Worm (Caenorhabditis elegans): ENCODE data around the gene hlh-27.

Gene hlh-27

ce11 chrII:5577060-5577459 lies 37.0 kb upstream of the hlh-27 start:
- TF ChIP-seq jun-1 (tag; optimal IDR thresholded peaks at IDR 0.05) = peak; percentile 47
- peak; percentile 24 for TF ChIP-seq lin-39 (tag; optimal IDR thresholded peaks at IDR 0.05)
- TF ChIP-seq ceh-16 (tag; optimal IDR thresholded peaks at IDR 0.05) = no peak
- no peak for TF ChIP-seq nhr-76 (tag; optimal IDR thresholded peaks at IDR 0.05)
- TF ChIP-seq tbx-2 (tag; optimal IDR thresholded peaks at IDR 0.05) = no peak
- no peak for TF ChIP-seq mdl-1 (tag; optimal IDR thresholded peaks at IDR 0.05)
- TF ChIP-seq unc-39 (tag; optimal IDR thresholded peaks at IDR 0.05) = no peak
- TF ChIP-seq unc-62 (GFP tag; optimal IDR thresholded peaks at IDR 0.05) = no peak
- TF ChIP-seq elt-3 (tag; optimal IDR thresholded peaks at IDR 0.05) = no peak
- no peak for TF ChIP-seq sea-2 (GFP tag; optimal IDR thresholded peaks at IDR 0.05)
- no peak for TF ChIP-seq nhr-67 (tag; optimal IDR thresholded peaks at IDR 0.05)
- TF ChIP-seq nhr-28 (tag; optimal IDR thresholded peaks at IDR 0.05) = no peak
- no peak for TF ChIP-seq ztf-11 (tag; optimal IDR thresholded peaks at IDR 0.05)
- no peak for TF ChIP-seq lin-15B (tag; optimal IDR thresholded peaks at IDR 0.05)
- peak; percentile 34 for TF ChIP-seq pha-4 (tag; optimal IDR thresholded peaks at IDR 0.05)
- TF ChIP-seq nhr-11 (tag; optimal IDR thresholded peaks at IDR 0.05) = no peak
- no peak for TF ChIP-seq nhr-23 (tag; optimal IDR thresholded peaks at IDR 0.05)
- TF ChIP-seq elt-2 (tag; optimal IDR thresholded peaks at IDR 0.05) = peak; percentile 60
- TF ChIP-seq daf-12 (tag; optimal IDR thresholded peaks at IDR 0.05) = no peak
- no peak for TF ChIP-seq hmg-11 (tag; optimal IDR thresholded peaks at IDR 0.05)
- no peak for TF ChIP-seq nhr-77 (tag; optimal IDR thresholded peaks at IDR 0.05)
- TF ChIP-seq eor-1 (tag; optimal IDR thresholded peaks at IDR 0.05) = no peak
- no peak for TF ChIP-seq R02D3.7 (tag; optimal IDR thresholded peaks at IDR 0.05)
- no peak for TF ChIP-seq ama-1 (optimal IDR thresholded peaks at IDR 0.05)
- TF ChIP-seq skn-1 (tag; optimal IDR thresholded peaks at IDR 0.05) = no peak
- no peak for TF ChIP-seq ZK546.5 (tag; optimal IDR thresholded peaks at IDR 0.05)
- peak; percentile 61 for TF ChIP-seq nhr-43 (tag; optimal IDR thresholded peaks at IDR 0.05; ENCODE audit: poor library complexity, severe bottlenecking)
- no peak for TF ChIP-seq ceh-9 (tag; optimal IDR thresholded peaks at IDR 0.05)
- TF ChIP-seq nhr-25 (tag; optimal IDR thresholded peaks at IDR 0.05) = no peak
- no peak for TF ChIP-seq egl-5 (tag; optimal IDR thresholded peaks at IDR 0.05)
- no peak for TF ChIP-seq ceh-82 (tag; optimal IDR thresholded peaks at IDR 0.05)
- TF ChIP-seq fkh-10 (GFP tag; optimal IDR thresholded peaks at IDR 0.05) = no peak
- TF ChIP-seq snpc-4 (tag; optimal IDR thresholded peaks at IDR 0.05) = peak; percentile 55
- no peak for TF ChIP-seq fkh-2 (tag; optimal IDR thresholded peaks at IDR 0.05)
- TF ChIP-seq nfya-1 (tag; optimal IDR thresholded peaks at IDR 0.05; ENCODE audit: insufficient read depth) = peak; percentile 33
- TF ChIP-seq fos-1 (tag; optimal IDR thresholded peaks at IDR 0.05) = no peak
- no peak for TF ChIP-seq ztf-4 (tag; optimal IDR thresholded peaks at IDR 0.05)
- TF ChIP-seq mml-1 (tag; optimal IDR thresholded peaks at IDR 0.05) = no peak

- TF ChIP-seq nhr-43 (tag; optimal IDR thresholded peaks at IDR 0.05; ENCODE audit: poor library complexity, severe bottlenecking) (peak; percentile 13), elt-2 (tag; optimal IDR thresholded peaks at IDR 0.05) (peak; percentile 26), lsy-12 (tag; optimal IDR thresholded peaks at IDR 0.05) (no peak), lin-39 (tag; optimal IDR thresholded peaks at IDR 0.05) (no peak), egl-5 (tag; optimal IDR thresholded peaks at IDR 0.05) (no peak), nhr-76 (tag; optimal IDR thresholded peaks at IDR 0.05) (no peak)
Measured at ce11 chrII:5574925-5575324, 34.9 kb upstream of the hlh-27 start.

ce11 chrII:5572082-5572746 lies 32.2 kb upstream of the hlh-27 start:
- no peak for TF ChIP-seq lin-15B (tag; optimal IDR thresholded peaks at IDR 0.05)
- no peak for TF ChIP-seq ama-1 (optimal IDR thresholded peaks at IDR 0.05)
- no peak for TF ChIP-seq tbx-2 (tag; optimal IDR thresholded peaks at IDR 0.05)
- TF ChIP-seq sea-2 (GFP tag; optimal IDR thresholded peaks at IDR 0.05) = no peak
- no peak for TF ChIP-seq aly-2 (tag; optimal IDR thresholded peaks at IDR 0.05)
- TF ChIP-seq fos-1 (tag; optimal IDR thresholded peaks at IDR 0.05) = no peak
- peak; percentile 90 for TF ChIP-seq nhr-43 (tag; optimal IDR thresholded peaks at IDR 0.05; ENCODE audit: poor library complexity, severe bottlenecking)
- TF ChIP-seq pqm-1 (tag; optimal IDR thresholded peaks at IDR 0.05) = peak; percentile 7
- no peak for TF ChIP-seq zag-1 (tag; optimal IDR thresholded peaks at IDR 0.05)
- no peak for TF ChIP-seq elt-3 (tag; optimal IDR thresholded peaks at IDR 0.05)
- no peak for TF ChIP-seq ztf-4 (tag; optimal IDR thresholded peaks at IDR 0.05)
- no peak for TF ChIP-seq ztf-11 (tag; optimal IDR thresholded peaks at IDR 0.05)
- TF ChIP-seq fkh-2 (tag; optimal IDR thresholded peaks at IDR 0.05) = no peak
- no peak for TF ChIP-seq nhr-25 (tag; optimal IDR thresholded peaks at IDR 0.05)
- TF ChIP-seq nhr-12 (tag; optimal IDR thresholded peaks at IDR 0.05) = no peak
- TF ChIP-seq nhr-76 (tag; optimal IDR thresholded peaks at IDR 0.05) = no peak
- peak; percentile 66 for TF ChIP-seq nhr-23 (tag; optimal IDR thresholded peaks at IDR 0.05)
- TF ChIP-seq mml-1 (tag; optimal IDR thresholded peaks at IDR 0.05) = no peak
- TF ChIP-seq hmg-11 (tag; optimal IDR thresholded peaks at IDR 0.05) = no peak
- TF ChIP-seq snpc-4 (tag; optimal IDR thresholded peaks at IDR 0.05) = no peak
- TF ChIP-seq unc-39 (tag; optimal IDR thresholded peaks at IDR 0.05) = no peak
- no peak for TF ChIP-seq nhr-237 (tag; optimal IDR thresholded peaks at IDR 0.05)
- peak; percentile 80 for TF ChIP-seq elt-2 (tag; optimal IDR thresholded peaks at IDR 0.05)
- no peak for TF ChIP-seq nhr-28 (tag; optimal IDR thresholded peaks at IDR 0.05)
- no peak for TF ChIP-seq ceh-28 (tag; optimal IDR thresholded peaks at IDR 0.05)
- TF ChIP-seq nfya-1 (tag; optimal IDR thresholded peaks at IDR 0.05; ENCODE audit: insufficient read depth) = peak; percentile 35
- no peak for TF ChIP-seq ceh-9 (tag; optimal IDR thresholded peaks at IDR 0.05)
- peak; percentile 27 for TF ChIP-seq pha-4 (tag; optimal IDR thresholded peaks at IDR 0.05)
- TF ChIP-seq skn-1 (tag; optimal IDR thresholded peaks at IDR 0.05) = peak; percentile 48

Data from whole organism, L3 larva.